Worm (Caenorhabditis elegans) whole organism, young adult: ENCODE measurements around the gene cutl-19.

ENCODE experiments used
- F23B12.7 ChIP-seq: sonication (generic microtip); optimal IDR thresholded peaks from 2 replicates; lab custom pipeline; 2017; ENCODE audit warnings: missing genetic modification characterization, mild to moderate bottlenecking, missing compliant biosample characterization, antibody characterized with exemption, moderate library complexity; ENCODE audit not compliant: insufficient read depth
- F33H1.4 ChIP-seq: fragments of 200-800 bp; sonication (Bioruptor generic); IDR thresholded peaks from 2 replicates; pipeline ENCODE4 v1.3.6; 2022; ENCODE audit warnings: missing genetic modification reagents, missing genetic modification characterization, missing compliant biosample characterization
- F55B11.4 ChIP-seq: sonication (generic microtip); optimal IDR thresholded peaks from 2 replicates; lab custom pipeline; 2016; ENCODE audit warnings: missing compliant biosample characterization, missing genetic modification characterization, borderline replicate concordance; ENCODE audit not compliant: insufficient read depth
- Y67H2A.10 ChIP-seq: fragments of 200-800 bp; sonication (Bioruptor generic); conservative IDR thresholded peaks from 2 replicates; pipeline ENCODE4 v1.3.6; 2022; ENCODE audit warnings: missing genetic modification reagents, missing genetic modification characterization, missing compliant biosample characterization
- akir-1 ChIP-seq: fragments of 200-800 bp; sonication (Bioruptor generic); optimal IDR thresholded peaks from 2 replicates; lab custom pipeline; 2018; ENCODE audit warnings: mild to moderate bottlenecking, missing genetic modification characterization, moderate library complexity, missing compliant biosample characterization
- ama-1 ChIP-seq, 3 experiments: fragments of 150-350 bp in 1 of 3; sonication (generic microtip) in 2 of 3; optimal IDR thresholded peaks; 2 replicates each; lab custom pipeline; 2014 to 2018; ENCODE audit warnings: missing biosample characterization in 2 of 3, missing genetic modification characterization in 2 of 3, missing genetic modification reagents in 2 of 3
- aptf-3 ChIP-seq: fragments of 200-800 bp; sonication (Bioruptor generic); IDR thresholded peaks from 2 replicates; pipeline ENCODE4 v1.3.6; 2022; ENCODE audit warnings: missing genetic modification characterization, missing compliant biosample characterization
- attf-3 ChIP-seq: fragments of 200-800 bp; sonication (Bioruptor generic); conservative IDR thresholded peaks from 2 replicates; pipeline ENCODE4 v1.3.6; 2022; ENCODE audit warnings: missing genetic modification reagents, missing genetic modification characterization, missing compliant biosample characterization
- ccch-3 ChIP-seq: fragments of 200-800 bp; sonication (Bioruptor generic); optimal IDR thresholded peaks from 2 replicates; lab custom pipeline; 2018; ENCODE audit warnings: mild to moderate bottlenecking, missing genetic modification characterization, missing compliant biosample characterization
- cebp-1 ChIP-seq, 2 experiments: fragments of 200-800 bp in 1 of 2; sonication (Bioruptor generic) in 1 of 2; sonication (generic microtip) in 1 of 2; IDR thresholded peaks in 1 of 2; optimal IDR thresholded peaks in 1 of 2; 2 replicates each; pipeline versions ENCODE4 v1.3.6 to Lab custom; 2017 to 2022; ENCODE audit warnings: missing compliant biosample characterization in 2 of 2, missing genetic modification characterization in 2 of 2, mild to moderate bottlenecking in 1 of 2, missing genetic modification reagents in 1 of 2, moderate library complexity in 1 of 2
- ceh-79 ChIP-seq: sonication (generic microtip); optimal IDR thresholded peaks from 2 replicates; lab custom pipeline; 2017; ENCODE audit warnings: mild to moderate bottlenecking, missing genetic modification characterization, missing compliant biosample characterization
- chd-7 ChIP-seq: sonication (generic microtip); optimal IDR thresholded peaks from 2 replicates; lab custom pipeline; 2016; ENCODE audit warnings: mild to moderate bottlenecking, missing genetic modification characterization, moderate library complexity, missing compliant biosample characterization
- die-1 ChIP-seq: sonication (generic microtip); optimal IDR thresholded peaks from 2 replicates; lab custom pipeline; 2016; ENCODE audit warnings: missing genotype, mild to moderate bottlenecking, missing genetic modification characterization, missing compliant biosample characterization
- efl-1 ChIP-seq: fragments of 150-350 bp; optimal IDR thresholded peaks from 2 replicates; lab custom pipeline; 2014; ENCODE audit warnings: missing biosample characterization, missing genetic modification reagents, missing genetic modification characterization
- him-1 ChIP-seq: sonication (generic microtip); optimal IDR thresholded peaks from 2 replicates; lab custom pipeline; 2016; ENCODE audit warnings: missing genotype, missing genetic modification reagents, missing genetic modification characterization, missing compliant biosample characterization
- hlh-26 ChIP-seq: fragments of 200-800 bp; sonication (Bioruptor generic); conservative IDR thresholded peaks from 2 replicates; pipeline ENCODE4 v1.3.6; 2022; ENCODE audit warnings: missing genetic modification reagents, missing genetic modification characterization, missing compliant biosample characterization
- hmg-1.2 ChIP-seq: fragments of 200-800 bp; sonication (Bioruptor generic); IDR thresholded peaks from 2 replicates; pipeline ENCODE4 v1.3.6; 2022; ENCODE audit warnings: missing genetic modification reagents, missing genetic modification characterization, missing compliant biosample characterization
- hmg-20 ChIP-seq: fragments of 200-800 bp; sonication (Bioruptor generic); IDR thresholded peaks from 2 replicates; pipeline ENCODE4 v1.3.6; 2022; ENCODE audit warnings: missing genetic modification reagents, missing genetic modification characterization, missing compliant biosample characterization
- lin-54 ChIP-seq: fragments of 200-800 bp; sonication (Bioruptor generic); optimal IDR thresholded peaks from 2 replicates; lab custom pipeline; 2018; ENCODE audit warnings: mild to moderate bottlenecking, missing genetic modification characterization, missing compliant biosample characterization
- lir-1 ChIP-seq: fragments of 200-800 bp; sonication (Bioruptor generic); conservative IDR thresholded peaks from 2 replicates; pipeline ENCODE4 v1.3.6; 2022; ENCODE audit warnings: missing genetic modification reagents, missing genetic modification characterization, missing compliant biosample characterization
- lsl-1 ChIP-seq: fragments of 200-800 bp; sonication (Bioruptor generic); optimal IDR thresholded peaks from 2 replicates; lab custom pipeline; 2018; ENCODE audit warnings: mild to moderate bottlenecking, missing genetic modification characterization, moderate library complexity, missing compliant biosample characterization
- madf-10 ChIP-seq: sonication (generic microtip); optimal IDR thresholded peaks from 2 replicates; lab custom pipeline; 2016; ENCODE audit warnings: mild to moderate bottlenecking, missing genetic modification characterization, missing compliant biosample characterization
- madf-3 ChIP-seq: fragments of 200-800 bp; sonication (Bioruptor generic); IDR thresholded peaks from 2 replicates; pipeline ENCODE4 v1.3.6; 2022; ENCODE audit warnings: missing genetic modification reagents, missing genetic modification characterization, missing compliant biosample characterization
- mes-4 ChIP-seq: sonication (generic microtip); optimal IDR thresholded peaks from 2 replicates; lab custom pipeline; 2016; ENCODE audit warnings: missing genotype, missing genetic modification characterization, missing compliant biosample characterization
- nfya-2 ChIP-seq: fragments of 200-800 bp; sonication (Bioruptor generic); IDR thresholded peaks from 2 replicates; pipeline ENCODE4 v1.3.6; 2022; ENCODE audit warnings: missing genetic modification reagents, missing genetic modification characterization, missing compliant biosample characterization
- nfyb-1 ChIP-seq: fragments of 200-800 bp; sonication (Bioruptor generic); IDR thresholded peaks from 2 replicates; pipeline ENCODE4 v1.3.6; 2022; ENCODE audit warnings: missing genetic modification reagents, missing genetic modification characterization, missing compliant biosample characterization
- nhr-120 ChIP-seq: fragments of 200-800 bp; sonication (Bioruptor generic); IDR thresholded peaks from 2 replicates; pipeline ENCODE4 v1.3.6; 2022; ENCODE audit warnings: missing genetic modification characterization, missing compliant biosample characterization
- nhr-80 ChIP-seq: sonication (generic microtip); optimal IDR thresholded peaks from 2 replicates; lab custom pipeline; 2016; ENCODE audit warnings: missing genetic modification characterization, missing compliant biosample characterization
- nhr-90 ChIP-seq: sonication (generic microtip); optimal IDR thresholded peaks from 2 replicates; lab custom pipeline; 2016; ENCODE audit warnings: missing genotype, mild to moderate bottlenecking, missing genetic modification characterization, missing compliant biosample characterization
- pbrm-1 ChIP-seq: fragments of 200-800 bp; sonication (Bioruptor generic); IDR thresholded peaks from 2 replicates; pipeline ENCODE4 v1.3.6; 2022; ENCODE audit warnings: missing genetic modification reagents, missing genetic modification characterization, missing compliant biosample characterization
- rec-8 ChIP-seq, 2 experiments: sonication (generic microtip); optimal IDR thresholded peaks; 2 replicates each; lab custom pipeline; 2016; ENCODE audit warnings: mild to moderate bottlenecking in 2 of 2, missing genetic modification characterization in 2 of 2, missing genetic modification reagents in 2 of 2, missing genotype in 2 of 2, missing biosample characterization in 1 of 2, missing compliant biosample characterization in 1 of 2, moderate library complexity in 1 of 2
- repo-1 ChIP-seq: sonication (generic microtip); optimal IDR thresholded peaks from 2 replicates; lab custom pipeline; 2017; ENCODE audit warnings: mild to moderate bottlenecking, missing genetic modification characterization, missing compliant biosample characterization
- snpc-3.4 ChIP-seq: sonication (generic microtip); optimal IDR thresholded peaks from 2 replicates; lab custom pipeline; 2017; ENCODE audit warnings: missing genetic modification characterization, mild to moderate bottlenecking, missing compliant biosample characterization, antibody characterized with exemption, moderate library complexity, missing genotype, missing genetic modification reagents
- unc-62 ChIP-seq: fragments of 150-350 bp; optimal IDR thresholded peaks from 2 replicates; lab custom pipeline; 2014; ENCODE audit warnings: missing biosample characterization, missing genetic modification reagents, missing genetic modification characterization
- ztf-25 ChIP-seq: fragments of 200-800 bp; sonication (Bioruptor generic); IDR thresholded peaks from 2 replicates; pipeline ENCODE4 v1.3.6; 2022; ENCODE audit warnings: missing genetic modification reagents, missing genetic modification characterization, missing compliant biosample characterization
- ztf-6 ChIP-seq: fragments of 200-800 bp; sonication (Bioruptor generic); IDR thresholded peaks from 2 replicates; pipeline ENCODE4 v1.3.6; 2022; ENCODE audit warnings: missing genetic modification reagents, missing genetic modification characterization, missing compliant biosample characterization

Gene cutl-19

ce11 chrIII:5260394-5260793 lies 43.0 kb upstream of the cutl-19 start, which contains the start of gene gop-3:
gop-3 (plus strand) TSS chrIII:5260694.
- no peak for TF ChIP-seq unc-62 (GFP tag; lab: Kevin White, UChicago)
- TF ChIP-seq aptf-3: no peak
- no peak for TF ChIP-seq nhr-120 (GFP tag; lab: Robert Waterston, UW)
- TF ChIP-seq ccch-3: no peak
- TF ChIP-seq madf-10 (tag; lab: Kevin White, UChicago): no peak
- no peak for TF ChIP-seq rec-8 (tag; optimal IDR thresholded peaks at IDR 0.05; lab: Kevin White, UChicago)
- TF ChIP-seq lsl-1 (GFP tag; lab: Kevin White, UChicago): no peak
- no peak for TF ChIP-seq snpc-3.4
- no peak for TF ChIP-seq hmg-20 (GFP tag; lab: Robert Waterston, UW)
- TF ChIP-seq ceh-79 (tag; lab: Kevin White, UChicago): no peak
- TF ChIP-seq cebp-1 (GFP tag; IDR thresholded peaks at IDR 0.05; lab: Robert Waterston, UW): no peak
- no peak for TF ChIP-seq cebp-1 (tag; optimal IDR thresholded peaks at IDR 0.05; lab: Kevin White, UChicago)
- TF ChIP-seq efl-1 (GFP tag; lab: Kevin White, UChicago): no peak
- TF ChIP-seq nfya-2 (GFP tag; lab: Robert Waterston, UW): no peak
- no peak for TF ChIP-seq nhr-80 (tag; lab: Kevin White, UChicago)
- TF ChIP-seq him-1 (tag; lab: Kevin White, UChicago): no peak
- TF ChIP-seq ztf-25 (GFP tag; lab: Robert Waterston, UW): no peak
- TF ChIP-seq attf-3: no peak

- TF ChIP-seq F33H1.4 (GFP tag; lab: Robert Waterston, UW) (no peak), nfyb-1 (GFP tag; lab: Robert Waterston, UW) (no peak), nhr-90 (tag; lab: Kevin White, UChicago) (no peak), die-1 (tag; lab: Kevin White, UChicago) (no peak), madf-3 (GFP tag; lab: Robert Waterston, UW) (no peak), pbrm-1 (GFP tag; lab: Robert Waterston, UW) (no peak), F55B11.4 (tag; lab: Kevin White, UChicago) (no peak), hmg-1.2 (GFP tag; lab: Robert Waterston, UW) (no peak), lin-54 (GFP tag; lab: Kevin White, UChicago) (no peak), chd-7 (tag; lab: Kevin White, UChicago) (no peak), ztf-6 (no peak), ceh-79 (tag; lab: Kevin White, UChicago) (no peak), madf-10 (tag; lab: Kevin White, UChicago) (no peak), Y67H2A.10 (GFP tag; lab: Robert Waterston, UW) (no peak), lir-1 (GFP tag; lab: Robert Waterston, UW) (no peak), akir-1 (GFP tag; lab: Kevin White, UChicago) (no peak), him-1 (tag; lab: Kevin White, UChicago) (no peak), hlh-26 (GFP tag; lab: Robert Waterston, UW) (no peak)
Observed at ce11 chrIII:5258918-5259317, 41.5 kb upstream of the cutl-19 start, which contains the start of gene gop-2. gop-2 (plus strand) TSS chrIII:5259023.

- TF ChIP-seq attf-3: peak; percentile 83
- TF ChIP-seq hlh-26 (GFP tag; lab: Robert Waterston, UW): no peak
- no peak for TF ChIP-seq mes-4
- TF ChIP-seq F23B12.7 (tag; lab: Kevin White, UChicago): no peak
- no peak for TF ChIP-seq ama-1 (optimal IDR thresholded peaks at IDR 0.05; lab: Kevin White, UChicago)
- no peak for TF ChIP-seq ama-1 (GFP tag; optimal IDR thresholded peaks at IDR 0.05; lab: Kevin White, UChicago)
- no peak for TF ChIP-seq repo-1 (tag; lab: Kevin White, UChicago)
- TF ChIP-seq hmg-1.2 (GFP tag; lab: Robert Waterston, UW): no peak
Observed at ce11 chrIII:5254108-5254507, 36.7 kb upstream of the cutl-19 start, which contains the start of the genes sumv-1 and gop-1. sumv-1 (minus strand) TSS chrIII:5254187. gop-1 (plus strand) TSS chrIII:5254438.
